Worm (Caenorhabditis elegans) whole organism, L2 larva: ENCODE measurements around the gene fbxb-63.

Experiments used
- C34F6.9 ChIP-seq: fragments of 150-350 bp; optimal IDR thresholded peaks from 2 replicates; lab custom pipeline; 2014; ENCODE audit warnings: missing biosample characterization, missing genetic modification characterization
- F13H6.1 ChIP-seq: sonication (generic microtip); optimal IDR thresholded peaks from 2 replicates; lab custom pipeline; 2016; ENCODE audit warnings: missing genetic modification characterization, missing compliant biosample characterization
- R02D3.7 ChIP-seq: fragments of 150-350 bp; optimal IDR thresholded peaks from 2 replicates; lab custom pipeline; 2014; ENCODE audit warnings: missing biosample characterization, missing genetic modification characterization
- ZK546.5 ChIP-seq: sonication (generic microtip); optimal IDR thresholded peaks from 2 replicates; lab custom pipeline; 2017; ENCODE audit warnings: missing biosample characterization, missing genetic modification characterization
- alr-1 ChIP-seq: fragments of 150-350 bp; optimal IDR thresholded peaks from 2 replicates; lab custom pipeline; 2014; ENCODE audit warnings: missing biosample characterization, missing genetic modification characterization
- aly-2 ChIP-seq: fragments of 150-350 bp; optimal IDR thresholded peaks from 2 replicates; lab custom pipeline; 2014; ENCODE audit warnings: missing biosample characterization, missing genetic modification characterization
- ama-1 ChIP-seq: fragments of 150-350 bp; optimal IDR thresholded peaks from 2 replicates; lab custom pipeline; 2018; ENCODE audit warnings: inconsistent platforms
- ceh-16 ChIP-seq: fragments of 150-350 bp; optimal IDR thresholded peaks from 2 replicates; lab custom pipeline; 2014; ENCODE audit warnings: missing biosample characterization, missing genetic modification characterization
- ceh-82 ChIP-seq: fragments of 150-350 bp; optimal IDR thresholded peaks from 2 replicates; lab custom pipeline; 2014; ENCODE audit warnings: missing biosample characterization, missing genetic modification characterization
- crh-2 ChIP-seq: sonication (generic microtip); optimal IDR thresholded peaks from 2 replicates; lab custom pipeline; 2017; ENCODE audit warnings: missing biosample characterization, missing genetic modification characterization
- egl-27 ChIP-seq: sonication (generic microtip); optimal IDR thresholded peaks from 3 replicates; lab custom pipeline; 2017; ENCODE audit warnings: missing biosample characterization, missing genetic modification reagents, missing genetic modification characterization
- elt-3 ChIP-seq: sonication (generic microtip); optimal IDR thresholded peaks from 2 replicates; lab custom pipeline; 2017; ENCODE audit warnings: missing biosample characterization, missing genetic modification characterization
- fos-1 ChIP-seq: fragments of 150-350 bp; optimal IDR thresholded peaks from 2 replicates; lab custom pipeline; 2014; ENCODE audit warnings: missing biosample characterization, missing genetic modification characterization
- gmeb-1 ChIP-seq: fragments of 150-350 bp; optimal IDR thresholded peaks from 2 replicates; lab custom pipeline; 2014; ENCODE audit warnings: missing biosample characterization, missing genetic modification characterization
- lin-11 ChIP-seq: fragments of 150-350 bp; sonication (generic microtip); optimal IDR thresholded peaks from 2 replicates; lab custom pipeline; 2014; ENCODE audit warnings: missing biosample characterization, missing genetic modification characterization, inconsistent platforms, mixed read lengths
- lin-13 ChIP-seq: fragments of 150-350 bp; optimal IDR thresholded peaks from 2 replicates; lab custom pipeline; 2014; ENCODE audit warnings: missing biosample characterization, missing genetic modification reagents, missing genetic modification characterization
- lin-39 ChIP-seq: fragments of 150-350 bp; optimal IDR thresholded peaks from 2 replicates; lab custom pipeline; 2014; ENCODE audit warnings: missing biosample characterization, missing genetic modification reagents, missing genetic modification characterization
- lsy-2 ChIP-seq, 2 experiments: fragments of 150-350 bp in 1 of 2; sonication (generic microtip) in 1 of 2; optimal IDR thresholded peaks; 2 replicates each; lab custom pipeline; 2014 to 2017; ENCODE audit warnings: missing biosample characterization in 2 of 2, missing genetic modification characterization in 2 of 2
- mab-5 ChIP-seq: fragments of 150-350 bp; optimal IDR thresholded peaks from 2 replicates; lab custom pipeline; 2014; ENCODE audit warnings: missing biosample characterization, missing genetic modification characterization
- mbf-1 ChIP-seq: sonication (generic microtip); optimal IDR thresholded peaks from 2 replicates; lab custom pipeline; 2017; ENCODE audit warnings: missing biosample characterization, missing genetic modification characterization
- mdl-1 ChIP-seq, 2 experiments: fragments of 150-350 bp in 1 of 2; sonication (generic microtip) in 1 of 2; optimal IDR thresholded peaks; 2 replicates each; lab custom pipeline; 2017; ENCODE audit warnings: missing biosample characterization in 2 of 2, missing genetic modification characterization in 2 of 2
- nhr-12 ChIP-seq: fragments of 150-350 bp; optimal IDR thresholded peaks from 2 replicates; lab custom pipeline; 2014; ENCODE audit warnings: missing biosample characterization, missing genetic modification characterization
- nhr-21 ChIP-seq: fragments of 150-350 bp; optimal IDR thresholded peaks from 2 replicates; lab custom pipeline; 2014; ENCODE audit warnings: missing biosample characterization, missing genetic modification characterization
- nhr-23 ChIP-seq: fragments of 150-350 bp; optimal IDR thresholded peaks from 2 replicates; lab custom pipeline; 2014; ENCODE audit warnings: missing biosample characterization, missing genetic modification reagents, missing genetic modification characterization
- nhr-237 ChIP-seq: fragments of 150-350 bp; optimal IDR thresholded peaks from 2 replicates; lab custom pipeline; 2014; ENCODE audit warnings: missing biosample characterization, missing genetic modification characterization
- nhr-25 ChIP-seq: fragments of 150-350 bp; sonication (generic microtip); optimal IDR thresholded peaks from 3 replicates; lab custom pipeline; 2014; ENCODE audit warnings: missing biosample characterization, missing genetic modification characterization
- nhr-6 ChIP-seq: fragments of 150-350 bp; optimal IDR thresholded peaks from 2 replicates; lab custom pipeline; 2014; ENCODE audit warnings: missing biosample characterization, missing genetic modification characterization
- nhr-77 ChIP-seq: fragments of 150-350 bp; optimal IDR thresholded peaks from 2 replicates; lab custom pipeline; 2014; ENCODE audit warnings: missing biosample characterization, missing genetic modification characterization
- sem-4 ChIP-seq: fragments of 150-350 bp; optimal IDR thresholded peaks from 2 replicates; lab custom pipeline; 2014; ENCODE audit warnings: missing biosample characterization, missing genetic modification reagents, missing genetic modification characterization
- sma-3 ChIP-seq: sonication (generic microtip); optimal IDR thresholded peaks from 2 replicates; lab custom pipeline; 2016; ENCODE audit warnings: missing genetic modification reagents, missing genetic modification characterization, missing compliant biosample characterization
- unc-55 ChIP-seq: fragments of 150-350 bp; sonication (generic microtip); optimal IDR thresholded peaks from 3 replicates; lab custom pipeline; 2014; ENCODE audit warnings: missing biosample characterization, missing genetic modification reagents, missing genetic modification characterization
- unc-62 ChIP-seq: fragments of 150-350 bp; optimal IDR thresholded peaks from 2 replicates; lab custom pipeline; 2014; ENCODE audit warnings: missing biosample characterization, missing genetic modification reagents, missing genetic modification characterization
- zag-1 ChIP-seq: fragments of 150-350 bp; optimal IDR thresholded peaks from 2 replicates; lab custom pipeline; 2014; ENCODE audit warnings: missing biosample characterization, missing genetic modification characterization
- ztf-1 ChIP-seq: fragments of 200-800 bp; sonication (Bioruptor generic); conservative IDR thresholded peaks from 2 replicates; pipeline ENCODE4 v1.3.6; 2022; ENCODE audit warnings: missing genetic modification characterization, missing compliant biosample characterization
- ztf-11 ChIP-seq: sonication (generic microtip); optimal IDR thresholded peaks from 2 replicates; lab custom pipeline; 2017; ENCODE audit warnings: missing biosample characterization, missing genetic modification characterization
- ztf-4 ChIP-seq: fragments of 150-350 bp; optimal IDR thresholded peaks from 2 replicates; lab custom pipeline; 2014; ENCODE audit warnings: missing biosample characterization, missing genetic modification characterization

fbxb-63 gene

ce11 chrV:19297510-19297909, 6.0 kb downstream of the fbxb-63 start, which contains the start of gene fbxb-60:
TSS of gene fbxb-60 (plus strand) at chrV:19297810.
- TF ChIP-seq R02D3.7 (tag; lab: Kevin White, UChicago) (no peak), fos-1 (tag; lab: Kevin White, UChicago) (no peak), crh-2 (no peak)

DNA sequence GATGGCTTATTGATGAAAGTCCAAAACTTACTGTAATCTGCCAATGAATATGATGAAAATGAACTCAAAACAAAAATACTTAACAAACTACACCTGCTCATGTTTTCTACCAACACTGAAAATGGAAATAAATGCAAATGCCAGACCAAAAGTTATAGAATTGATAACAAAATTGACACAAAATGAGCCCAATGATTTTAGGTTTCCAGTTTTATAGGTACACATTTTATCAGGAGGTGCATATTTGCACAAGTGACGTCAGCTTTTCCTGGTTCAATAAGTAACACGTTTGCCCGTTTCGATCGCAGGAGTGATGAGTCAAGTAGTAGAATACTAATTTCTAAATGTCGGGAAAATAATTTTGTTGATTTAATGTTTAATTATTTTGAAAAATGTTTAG, 6.8 kb downstream of the fbxb-63 start, which contains the start of gene F55C9.6:
TSS of gene F55C9.6 (minus strand) at position 101 of the 400 bp plus-strand sequence.
- TF ChIP-seq egl-27 (tag; lab: Kevin White, UChicago) (no peak), sma-3 (GFP tag; lab: Kevin White, UChicago) (no peak), R02D3.7 (tag; lab: Kevin White, UChicago) (no peak), F13H6.1 (tag; lab: Kevin White, UChicago) (no peak), alr-1 (tag; lab: Kevin White, UChicago) (no peak), aly-2 (tag; lab: Kevin White, UChicago) (no peak), mab-5 (tag; lab: Kevin White, UChicago) (no peak), mbf-1 (no peak), lin-13 (GFP tag; lab: Kevin White, UChicago) (no peak), zag-1 (tag; lab: Kevin White, UChicago) (no peak), mdl-1 (tag; optimal IDR thresholded peaks at IDR 0.05; lab: Kevin White, UChicago) (no peak), elt-3 (tag; lab: Kevin White, UChicago) (no peak), nhr-6 (tag; lab: Kevin White, UChicago) (no peak), ztf-1 (GFP tag; lab: Robert Waterston, UW) (no peak), C34F6.9 (tag; lab: Kevin White, UChicago) (no peak), nhr-12 (no peak), lin-39 (tag; lab: Kevin White, UChicago) (no peak), nhr-21 (no peak), unc-55 (no peak)

- no peak for TF ChIP-seq crh-2
- TF ChIP-seq ztf-1 (GFP tag; lab: Robert Waterston, UW) = no peak
- TF ChIP-seq, all 48 proteins: peak for 0
Measured at ce11 chrV:19293025-19293424, 10.5 kb downstream of the fbxb-63 start, which contains the start of gene F55C9.5. TSS of gene F55C9.5 (minus strand) at chrV:19293125.

DNA sequence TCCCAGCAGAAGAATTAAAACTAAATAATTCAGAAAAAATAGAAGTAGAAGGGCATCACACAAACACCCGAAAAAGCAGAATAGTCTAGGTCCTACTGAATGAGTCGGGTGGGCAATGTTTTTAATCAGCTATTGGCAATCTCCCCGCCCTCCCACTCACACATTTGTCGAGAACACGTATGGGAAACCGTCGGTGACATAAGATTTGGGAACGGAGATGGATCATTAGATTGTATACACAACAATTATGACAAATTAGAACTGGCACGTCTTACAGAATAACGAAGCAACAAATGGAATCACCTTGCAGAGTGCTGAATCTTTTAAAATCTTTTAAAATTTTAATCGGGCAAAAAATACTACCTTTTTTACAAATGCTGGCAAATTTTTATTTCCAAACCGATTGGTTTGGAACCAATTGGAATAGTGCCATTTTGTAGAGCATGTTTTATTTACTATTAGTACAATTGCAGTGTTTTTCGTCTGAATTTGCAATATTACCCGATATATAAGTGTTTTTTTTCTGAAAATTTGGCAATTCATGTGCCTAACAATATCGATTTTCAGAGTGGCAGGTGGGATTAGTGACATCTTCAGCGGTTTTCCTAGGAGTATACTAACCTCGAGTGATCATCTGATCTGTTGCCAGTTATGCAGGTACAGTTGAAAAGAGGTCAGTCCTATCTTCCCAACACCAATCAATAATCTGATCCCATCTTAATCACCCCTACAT, 15.3 kb downstream of the fbxb-63 start, which contains the start of the genes F55C9.3 and fbxb-57:
TSS of gene F55C9.3 (minus strand) at position 101 of the 733 bp plus-strand sequence.
TSS of gene fbxb-57 (plus strand) at position 683 of the 733 bp plus-strand sequence.
- no peak for TF ChIP-seq lin-39 (tag; lab: Kevin White, UChicago)
- TF ChIP-seq nhr-237 (tag; lab: Kevin White, UChicago) = no peak
- TF ChIP-seq ceh-16 (tag; lab: Kevin White, UChicago) = no peak
- no peak for TF ChIP-seq nhr-25 (tag; lab: Kevin White, UChicago)
- no peak for TF ChIP-seq ztf-4 (tag; lab: Kevin White, UChicago)
- no peak for TF ChIP-seq ZK546.5

DNA sequence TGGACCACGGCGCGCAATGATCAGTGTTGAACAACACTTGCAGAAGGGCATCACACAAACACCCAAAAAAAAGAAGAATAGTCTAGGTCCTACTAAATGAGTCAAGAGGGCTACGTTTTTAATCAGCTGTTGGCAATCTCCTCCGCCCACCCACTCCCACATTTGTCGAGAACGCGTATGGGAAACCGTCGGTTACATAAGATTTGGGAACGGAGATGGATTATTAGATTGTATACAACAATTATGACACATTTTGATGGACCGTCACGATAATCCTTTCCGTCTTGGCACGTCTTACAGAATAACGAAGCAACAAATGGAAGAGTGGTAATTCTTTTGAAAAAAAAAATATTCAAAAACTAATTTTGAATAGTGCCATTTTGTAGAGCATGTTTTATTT, 17.6 kb downstream of the fbxb-63 start:
- TF ChIP-seq ama-1 (lab: Kevin White, UChicago) (no peak), ceh-82 (no peak), lsy-2 (tag; optimal IDR thresholded peaks at IDR 0.05; lab: Kevin White, UChicago) (no peak), gmeb-1 (tag; lab: Kevin White, UChicago) (no peak), unc-62 (GFP tag; lab: Kevin White, UChicago) (no peak), mbf-1 (no peak), lin-11 (tag; lab: Kevin White, UChicago) (no peak), lin-13 (GFP tag; lab: Kevin White, UChicago) (no peak), nhr-77 (tag; lab: Kevin White, UChicago) (no peak), ztf-4 (tag; lab: Kevin White, UChicago) (no peak), sem-4 (tag; lab: Kevin White, UChicago) (no peak), mdl-1 (tag; optimal IDR thresholded peaks at IDR 0.05; lab: Kevin White, UChicago) (no peak), ztf-11 (tag; lab: Kevin White, UChicago) (no peak), nhr-23 (no peak)
